Fruit fly (Drosophila melanogaster) whole organism, adult: ENCODE data around the gene CG31869.

ENCODE experiments used
- CG11617 ChIP-seq: fragments of 200-800 bp; sonication (Bioruptor generic); optimal IDR thresholded peaks from 2 replicates; lab custom pipeline; 2017; ENCODE audit warnings: mild to moderate bottlenecking, missing biosample characterization, missing genetic modification reagents, missing genetic modification characterization
- CG12768 ChIP-seq: fragments of 200-800 bp; sonication (Bioruptor generic); optimal IDR thresholded peaks from 2 replicates; lab custom pipeline; 2017; ENCODE audit warnings: missing biosample characterization, missing genetic modification characterization, mild to moderate bottlenecking, moderate library complexity, missing genetic modification reagents
- CG14711 ChIP-seq: fragments of 200-800 bp; sonication (Bioruptor generic); optimal IDR thresholded peaks from 2 replicates; lab custom pipeline; 2018; ENCODE audit warnings: missing biosample characterization, mild to moderate bottlenecking, missing genetic modification characterization, moderate library complexity
- CG1620 ChIP-seq: fragments of 200-800 bp; sonication (Bioruptor generic); optimal IDR thresholded peaks from 2 replicates; lab custom pipeline; 2016; ENCODE audit warnings: missing biosample characterization, missing genetic modification characterization
- CG33017 ChIP-seq: fragments of 200-800 bp; sonication (Bioruptor generic); optimal IDR thresholded peaks from 2 replicates; lab custom pipeline; 2018; ENCODE audit warnings: missing biosample characterization, mild to moderate bottlenecking, missing genetic modification characterization, moderate library complexity
- CG5204 ChIP-seq: fragments of 200-800 bp; sonication (Bioruptor generic); optimal IDR thresholded peaks from 2 replicates; lab custom pipeline; 2016; ENCODE audit warnings: missing biosample characterization, missing genetic modification characterization
- CG7045 ChIP-seq: fragments of 200-800 bp; sonication (Bioruptor generic); optimal IDR thresholded peaks from 2 replicates; lab custom pipeline; 2017; ENCODE audit warnings: missing biosample characterization, mild to moderate bottlenecking, missing genetic modification characterization
- CG7101 ChIP-seq: fragments of 200-800 bp; sonication (Bioruptor generic); optimal IDR thresholded peaks from 2 replicates; lab custom pipeline; 2018; ENCODE audit warnings: missing biosample characterization, mild to moderate bottlenecking, missing genetic modification characterization, moderate library complexity
- Clk ChIP-seq: fragments of 200-800 bp; sonication (Bioruptor generic); optimal IDR thresholded peaks from 2 replicates; lab custom pipeline; 2017; ENCODE audit warnings: missing biosample characterization, missing genetic modification characterization
- Crg-1 ChIP-seq: fragments of 200-800 bp; sonication (Bioruptor generic); optimal IDR thresholded peaks from 2 replicates; lab custom pipeline; 2016; ENCODE audit warnings: missing biosample characterization, missing genetic modification characterization
- Hr96 ChIP-seq: fragments of 200-800 bp; sonication (Bioruptor generic); optimal IDR thresholded peaks from 2 replicates; lab custom pipeline; 2016; ENCODE audit warnings: missing biosample characterization, missing genetic modification characterization
- Mnt ChIP-seq: fragments of 200-800 bp; sonication (Bioruptor generic); optimal IDR thresholded peaks from 2 replicates; lab custom pipeline; 2016; ENCODE audit warnings: missing biosample characterization, mild to moderate bottlenecking, missing genetic modification characterization
- bab1 ChIP-seq: fragments of 200-800 bp; sonication (Bioruptor generic); optimal IDR thresholded peaks from 3 replicates; lab custom pipeline; 2019; ENCODE audit warnings: missing biosample characterization, mild to moderate bottlenecking, missing genetic modification characterization, moderate library complexity
- cic ChIP-seq: fragments of 200-800 bp; sonication (Bioruptor generic); optimal IDR thresholded peaks from 2 replicates; lab custom pipeline; 2017; ENCODE audit warnings: missing biosample characterization, mild to moderate bottlenecking, missing genetic modification characterization, moderate library complexity
- cnc ChIP-seq, 2 experiments: fragments of >200 bp; optimal IDR thresholded peaks; 2 replicates each; lab custom pipeline; 2017
- kay ChIP-seq: fragments of 200-800 bp; sonication (Bioruptor generic); peaks from one replicate; lab custom pipeline; 2016; ENCODE audit warnings: missing biosample characterization, missing genetic modification characterization, borderline replicate concordance
- ovo ChIP-seq: fragments of 200-800 bp; sonication (Bioruptor generic); optimal IDR thresholded peaks from 2 replicates; lab custom pipeline; 2016; ENCODE audit warnings: missing biosample characterization, missing genetic modification characterization
- pad ChIP-seq: fragments of 200-800 bp; sonication (Bioruptor generic); optimal IDR thresholded peaks from 3 replicates; lab custom pipeline; 2017; ENCODE audit warnings: missing biosample characterization, missing genetic modification characterization, mild to moderate bottlenecking, moderate library complexity, missing genetic modification reagents
- tj ChIP-seq: fragments of 200-800 bp; sonication (Bioruptor generic); optimal IDR thresholded peaks from 3 replicates; lab custom pipeline; 2017; ENCODE audit warnings: missing biosample characterization, mild to moderate bottlenecking, missing genetic modification characterization, moderate library complexity
- toe ChIP-seq: fragments of 200-800 bp; sonication (Bioruptor generic); optimal IDR thresholded peaks from 2 replicates; lab custom pipeline; 2016; ENCODE audit warnings: missing biosample characterization, missing genetic modification characterization

CG31869 gene

dm6 chr2L:10842326-10842725 lies 41.4 kb upstream of the CG31869 start, which contains the start of gene CG6700:
TSS of gene CG6700 (minus strand) at chr2L:10842597.
- TF ChIP-seq Mnt (GFP tag; lab: Kevin White, UChicago) (peak; percentile 82), tj (GFP tag; lab: Kevin White, UChicago) (peak; percentile 31), ovo (GFP tag; lab: Kevin White, UChicago) (no peak), CG12768 (GFP tag; lab: Kevin White, UChicago) (no peak), CG14711 (peak; percentile 10), kay (GFP tag; lab: Kevin White, UChicago) (peak; percentile 94), bab1 (peak; percentile 65), CG5204 (GFP tag; lab: Kevin White, UChicago) (no peak)

dm6 chr2L:10841619-10842018 lies 40.7 kb upstream of the CG31869 start:
- TF ChIP-seq CG1620 (GFP tag; lab: Kevin White, UChicago) (no peak), cic (no peak), CG33017 (no peak), Mnt (GFP tag; lab: Kevin White, UChicago) (no peak), Crg-1 (GFP tag; lab: Kevin White, UChicago) (no peak), toe (GFP tag; lab: Kevin White, UChicago) (no peak), CG7101 (tag; lab: Kevin White, UChicago) (no peak), cnc (optimal IDR thresholded peaks at IDR 0.05; lab: Kevin White, UChicago) (no peak), ovo (GFP tag; lab: Kevin White, UChicago) (no peak), CG7045 (GFP tag; lab: Kevin White, UChicago) (no peak), tj (GFP tag; lab: Kevin White, UChicago) (no peak), CG14711 (no peak), CG11617 (GFP tag; lab: Kevin White, UChicago) (no peak), Clk (GFP tag; lab: Kevin White, UChicago) (no peak), pad (GFP tag; lab: Kevin White, UChicago) (no peak)

- no peak for TF ChIP-seq Mnt (GFP tag; lab: Kevin White, UChicago)
- TF ChIP-seq Crg-1 (GFP tag; lab: Kevin White, UChicago), result no peak
- no peak for TF ChIP-seq CG5204 (GFP tag; lab: Kevin White, UChicago)
- no peak for TF ChIP-seq pad (GFP tag; lab: Kevin White, UChicago)
- no peak for TF ChIP-seq CG11617 (GFP tag; lab: Kevin White, UChicago)
- no peak for TF ChIP-seq CG7045 (GFP tag; lab: Kevin White, UChicago)
- no peak for TF ChIP-seq CG14711
- no peak for TF ChIP-seq CG7101 (tag; lab: Kevin White, UChicago)
- TF ChIP-seq CG33017, result no peak
- no peak for TF ChIP-seq cnc (optimal IDR thresholded peaks at IDR 0.05; lab: Kevin White, UChicago)
- no peak for TF ChIP-seq kay (GFP tag; lab: Kevin White, UChicago)
- no peak for TF ChIP-seq Hr96 (GFP tag; lab: Kevin White, UChicago)
- TF ChIP-seq ovo (GFP tag; lab: Kevin White, UChicago), result no peak
- no peak for TF ChIP-seq toe (GFP tag; lab: Kevin White, UChicago)
- TF ChIP-seq bab1, result no peak
Observed at dm6 chr2L:10837491-10837890, 36.6 kb upstream of the CG31869 start, which contains the start of gene Nos. TSS of gene Nos (minus strand) at chr2L:10837511.

- no peak for TF ChIP-seq CG1620 (GFP tag; lab: Kevin White, UChicago)
Observed at dm6 chr2L:10831590-10831989, 30.7 kb upstream of the CG31869 start.

dm6 chr2L:10822620-10823019 lies 21.7 kb upstream of the CG31869 start:
- TF ChIP-seq Crg-1 (GFP tag; lab: Kevin White, UChicago) (no peak), Hr96 (GFP tag; lab: Kevin White, UChicago) (no peak), pad (GFP tag; lab: Kevin White, UChicago) (no peak), CG14711 (no peak), toe (GFP tag; lab: Kevin White, UChicago) (no peak), CG33017 (no peak), CG1620 (GFP tag; lab: Kevin White, UChicago) (no peak), Clk (GFP tag; lab: Kevin White, UChicago) (no peak), CG7101 (tag; lab: Kevin White, UChicago) (no peak), Mnt (GFP tag; lab: Kevin White, UChicago) (no peak), CG11617 (GFP tag; lab: Kevin White, UChicago) (no peak), kay (GFP tag; lab: Kevin White, UChicago) (no peak), tj (GFP tag; lab: Kevin White, UChicago) (no peak), bab1 (no peak), cnc (optimal IDR thresholded peaks at IDR 0.05; lab: Kevin White, UChicago) (no peak), CG7045 (GFP tag; lab: Kevin White, UChicago) (no peak), CG5204 (GFP tag; lab: Kevin White, UChicago) (no peak), ovo (GFP tag; lab: Kevin White, UChicago) (no peak)

- TF ChIP-seq kay (GFP tag; lab: Kevin White, UChicago), result no peak
- TF ChIP-seq CG7101 (tag; lab: Kevin White, UChicago), result no peak
- no peak for TF ChIP-seq Hr96 (GFP tag; lab: Kevin White, UChicago)
- TF ChIP-seq CG14711, result no peak
- TF ChIP-seq Crg-1 (GFP tag; lab: Kevin White, UChicago), result no peak
- no peak for TF ChIP-seq ovo (GFP tag; lab: Kevin White, UChicago)
- no peak for TF ChIP-seq cnc (optimal IDR thresholded peaks at IDR 0.05; lab: Kevin White, UChicago)
- no peak for TF ChIP-seq pad (GFP tag; lab: Kevin White, UChicago)
- TF ChIP-seq Clk (GFP tag; lab: Kevin White, UChicago), result no peak
- TF ChIP-seq CG7045 (GFP tag; lab: Kevin White, UChicago), result no peak
- TF ChIP-seq tj (GFP tag; lab: Kevin White, UChicago), result no peak
- no peak for TF ChIP-seq CG33017
- TF ChIP-seq CG11617 (GFP tag; lab: Kevin White, UChicago), result no peak
Observed at dm6 chr2L:10820405-10820804, 19.5 kb upstream of the CG31869 start, which contains the start of gene CG17134. TSS of gene CG17134 (plus strand) at chr2L:10820705.
